Worm (Caenorhabditis elegans) whole organism, late embryonic: ENCODE measurements around the gene grsp-2.
"Not testable (repeated sequence)": the region's sequence is repeated elsewhere in the genome, so short reads cannot be mapped to it uniquely, and the experiment has no call there.

Experiments
- F13H6.1 ChIP-seq: sonication (generic microtip); optimal IDR thresholded peaks from 2 replicates; lab custom pipeline; 2016; ENCODE audit warnings: missing genetic modification characterization, missing compliant biosample characterization
- K09A11.1 ChIP-seq: sonication (generic microtip); optimal IDR thresholded peaks from 2 replicates; lab custom pipeline; 2017; ENCODE audit warnings: antibody characterized with exemption, mild to moderate bottlenecking, missing genetic modification characterization, missing compliant biosample characterization; ENCODE audit not compliant: insufficient read depth
- T23F11.4 ChIP-seq: fragments of 200-800 bp; sonication (Bioruptor generic); optimal IDR thresholded peaks from 2 replicates; lab custom pipeline; 2018; ENCODE audit warnings: mild to moderate bottlenecking, missing genetic modification characterization, missing compliant biosample characterization
- ceh-22 ChIP-seq: sonication (generic microtip); optimal IDR thresholded peaks from 2 replicates; lab custom pipeline; 2017; ENCODE audit warnings: missing biosample characterization, missing genetic modification characterization
- ceh-24 ChIP-seq: sonication (generic microtip); optimal IDR thresholded peaks from 2 replicates; lab custom pipeline; 2016; ENCODE audit warnings: mild to moderate bottlenecking, missing genetic modification characterization, missing compliant biosample characterization
- ceh-30 ChIP-seq: fragments of 150-350 bp; optimal IDR thresholded peaks from 2 replicates; lab custom pipeline; 2014; ENCODE audit warnings: missing biosample characterization, missing genetic modification characterization
- ceh-31 ChIP-seq: sonication (generic microtip); optimal IDR thresholded peaks from 2 replicates; lab custom pipeline; 2016; ENCODE audit warnings: missing genetic modification characterization, missing compliant biosample characterization
- ceh-34 ChIP-seq: sonication (generic microtip); optimal IDR thresholded peaks from 2 replicates; lab custom pipeline; 2016; ENCODE audit warnings: mild to moderate bottlenecking, missing genetic modification characterization, missing compliant biosample characterization
- ceh-48 ChIP-seq: sonication (generic microtip); optimal IDR thresholded peaks from 2 replicates; lab custom pipeline; 2016; ENCODE audit warnings: missing genetic modification characterization, inconsistent platforms, missing compliant biosample characterization
- elt-2 ChIP-seq: sonication (generic microtip); optimal IDR thresholded peaks from 2 replicates; lab custom pipeline; 2016; ENCODE audit warnings: missing genetic modification reagents, missing genetic modification characterization, missing compliant biosample characterization
- ets-4 ChIP-seq: sonication (generic microtip); optimal IDR thresholded peaks from 2 replicates; lab custom pipeline; 2016; ENCODE audit warnings: missing genetic modification characterization, missing compliant biosample characterization
- fax-1 ChIP-seq: sonication (generic microtip); optimal IDR thresholded peaks from 2 replicates; lab custom pipeline; 2016; ENCODE audit warnings: missing genotype, missing genetic modification characterization, missing compliant biosample characterization
- fkh-10 ChIP-seq: fragments of 150-350 bp; optimal IDR thresholded peaks from 2 replicates; lab custom pipeline; 2014; ENCODE audit warnings: missing biosample characterization, missing genetic modification reagents, missing genetic modification characterization
- fkh-6 ChIP-seq: sonication (generic microtip); optimal IDR thresholded peaks from 2 replicates; lab custom pipeline; 2016; ENCODE audit warnings: missing genetic modification characterization, missing compliant biosample characterization
- hlh-30 ChIP-seq: sonication (generic microtip); optimal IDR thresholded peaks from 2 replicates; lab custom pipeline; 2017; ENCODE audit warnings: antibody characterized with exemption, missing genetic modification characterization, missing compliant biosample characterization; ENCODE audit not compliant: insufficient read depth
- hlh-8 ChIP-seq: sonication (generic microtip); optimal IDR thresholded peaks from 2 replicates; lab custom pipeline; 2016; ENCODE audit warnings: missing genotype, missing genetic modification characterization, missing compliant biosample characterization
- lin-11 ChIP-seq: fragments of 200-800 bp; sonication (Bioruptor generic); optimal IDR thresholded peaks from 2 replicates; lab custom pipeline; 2018; ENCODE audit warnings: mild to moderate bottlenecking, missing genetic modification characterization, missing compliant biosample characterization
- mec-3 ChIP-seq: sonication (generic microtip); optimal IDR thresholded peaks from 2 replicates; lab custom pipeline; 2016; ENCODE audit warnings: borderline replicate concordance, missing genetic modification characterization, missing compliant biosample characterization
- nfya-1 ChIP-seq: sonication (generic microtip); optimal IDR thresholded peaks from 2 replicates; lab custom pipeline; 2017; ENCODE audit warnings: missing genetic modification characterization, mild to moderate bottlenecking, missing compliant biosample characterization, antibody characterized with exemption, moderate library complexity
- nhr-11 ChIP-seq: fragments of 150-350 bp; optimal IDR thresholded peaks from 2 replicates; lab custom pipeline; 2014; ENCODE audit warnings: missing biosample characterization, missing genetic modification characterization
- nhr-232 ChIP-seq: sonication (generic microtip); optimal IDR thresholded peaks from 2 replicates; lab custom pipeline; 2016; ENCODE audit warnings: missing genetic modification characterization, missing compliant biosample characterization
- pag-3 ChIP-seq: sonication (generic microtip); optimal IDR thresholded peaks from 2 replicates; lab custom pipeline; 2016; ENCODE audit warnings: missing compliant biosample characterization, missing genetic modification characterization, borderline replicate concordance
- pax-1 ChIP-seq: fragments of 150-350 bp; optimal IDR thresholded peaks from 2 replicates; lab custom pipeline; 2014; ENCODE audit warnings: missing biosample characterization, missing genetic modification characterization
- pros-1 ChIP-seq: fragments of 150-350 bp; optimal IDR thresholded peaks from 2 replicates; lab custom pipeline; 2014; ENCODE audit warnings: missing biosample characterization, missing genetic modification reagents, missing genetic modification characterization
- ref-2 ChIP-seq: sonication (generic microtip); optimal IDR thresholded peaks from 2 replicates; lab custom pipeline; 2016; ENCODE audit warnings: missing genetic modification characterization, missing compliant biosample characterization
- rnt-1 ChIP-seq: sonication (generic microtip); optimal IDR thresholded peaks from 2 replicates; lab custom pipeline; 2016; ENCODE audit warnings: missing genetic modification characterization, missing compliant biosample characterization
- sox-4 ChIP-seq: sonication (generic microtip); optimal IDR thresholded peaks from 2 replicates; lab custom pipeline; 2017; ENCODE audit warnings: mild to moderate bottlenecking, missing genetic modification characterization, inconsistent platforms, missing compliant biosample characterization
- syd-9 ChIP-seq: sonication (generic microtip); optimal IDR thresholded peaks from 2 replicates; lab custom pipeline; 2016; ENCODE audit warnings: mild to moderate bottlenecking, missing genetic modification characterization, moderate library complexity, missing compliant biosample characterization
- tbx-2 ChIP-seq: sonication (generic microtip); optimal IDR thresholded peaks from 2 replicates; lab custom pipeline; 2016; ENCODE audit warnings: missing genetic modification characterization, missing compliant biosample characterization
- tbx-7 ChIP-seq: sonication (generic microtip); optimal IDR thresholded peaks from 2 replicates; lab custom pipeline; 2016; ENCODE audit warnings: missing genotype, missing genetic modification characterization, missing compliant biosample characterization
- unc-3 ChIP-seq, 2 experiments: fragments of 200-800 bp in 1 of 2; sonication (Bioruptor generic) in 1 of 2; sonication (generic microtip) in 1 of 2; conservative IDR thresholded peaks in 1 of 2; optimal IDR thresholded peaks in 1 of 2; 2 replicates each; pipeline versions ENCODE4 v1.3.6 to Lab custom; 2016 to 2022; ENCODE audit warnings: missing compliant biosample characterization in 2 of 2, missing genetic modification characterization in 2 of 2, missing genetic modification reagents in 1 of 2
- unc-55 ChIP-seq: sonication (generic microtip); optimal IDR thresholded peaks from 2 replicates; lab custom pipeline; 2017; ENCODE audit warnings: missing biosample characterization, missing genetic modification reagents, missing genetic modification characterization
- unc-86 ChIP-seq: sonication (generic microtip); optimal IDR thresholded peaks from 2 replicates; lab custom pipeline; 2016; ENCODE audit warnings: missing genetic modification characterization, missing compliant biosample characterization
- ztf-16 ChIP-seq: sonication (generic microtip); optimal IDR thresholded peaks from 2 replicates; lab custom pipeline; 2017; ENCODE audit warnings: missing genetic modification characterization, missing compliant biosample characterization

Gene grsp-2

ce11 chrIV:8782172-8782571 is 34.0 kb upstream of the grsp-2 start (continued):
- no peak for TF ChIP-seq nhr-232 (tag; lab: Kevin White, UChicago)
- TF ChIP-seq ceh-22 = peak; percentile 73
- TF ChIP-seq elt-2 (tag; lab: Kevin White, UChicago) = peak; percentile 44
- TF ChIP-seq fax-1 (tag; lab: Kevin White, UChicago) = peak; percentile 27
- TF ChIP-seq rnt-1 (tag; lab: Kevin White, UChicago) = peak; percentile 79
- peak; percentile 94 for TF ChIP-seq ceh-31 (tag; lab: Kevin White, UChicago)
- TF ChIP-seq hlh-8 (tag; lab: Kevin White, UChicago) = peak; percentile 68
- no peak for TF ChIP-seq K09A11.1
- peak; percentile 91 for TF ChIP-seq nfya-1 (tag; lab: Kevin White, UChicago)
- peak; percentile 19 for TF ChIP-seq ztf-16 (tag; lab: Kevin White, UChicago)
- TF ChIP-seq unc-3 (GFP tag; conservative IDR thresholded peaks at IDR 0.05; lab: Robert Waterston, UW) = no peak
- TF ChIP-seq unc-3 (tag; optimal IDR thresholded peaks at IDR 0.05; lab: Kevin White, UChicago) = peak; percentile 41
- TF ChIP-seq hlh-30 = peak; percentile 91
- peak; percentile 90 for TF ChIP-seq tbx-2 (tag; lab: Kevin White, UChicago)
- TF ChIP-seq T23F11.4 (GFP tag; lab: Kevin White, UChicago) = peak; percentile 2
- TF ChIP-seq ceh-24 (tag; lab: Kevin White, UChicago) = no peak
- TF ChIP-seq unc-86 (tag; lab: Kevin White, UChicago) = peak; percentile 17
- TF ChIP-seq pag-3 (tag; lab: Kevin White, UChicago) = no peak
- no peak for TF ChIP-seq mec-3
- peak; percentile 31 for TF ChIP-seq pax-1
- peak; percentile 38 for TF ChIP-seq ets-4
- peak; percentile 97 for TF ChIP-seq ref-2 (tag; lab: Kevin White, UChicago)
- TF ChIP-seq syd-9 (tag; lab: Kevin White, UChicago) = peak; percentile 47

- TF ChIP-seq ceh-48 = peak; percentile 33
- no peak for TF ChIP-seq fkh-6
- no peak for TF ChIP-seq pag-3 (tag; lab: Kevin White, UChicago)
Observed at ce11 chrIV:8784855-8785327, 31.2 kb upstream of the grsp-2 start, which contains the start of gene C33D9.13. C33D9.13 (minus strand) TSS chrIV:8785277.

- TF ChIP-seq unc-55 = peak; percentile 6
- no peak for TF ChIP-seq rnt-1 (tag; lab: Kevin White, UChicago)
- TF ChIP-seq syd-9 (tag; lab: Kevin White, UChicago) = no peak
- no peak for TF ChIP-seq ceh-48
- no peak for TF ChIP-seq elt-2 (tag; lab: Kevin White, UChicago)
- TF ChIP-seq, all 69 proteins: peak for 1
Observed at ce11 chrIV:8786654-8787053, 29.5 kb upstream of the grsp-2 start, which contains the start of gene C33D9.8. C33D9.8 (minus strand) TSS chrIV:8786752.

ce11 chrIV:8788048-8788447 is 28.1 kb upstream of the grsp-2 start, which contains the start of gene C33D9.10:
C33D9.10 (minus strand) TSS chrIV:8788148.
- TF ChIP-seq ceh-30 (tag; lab: Kevin White, UChicago); fkh-10 (GFP tag; lab: Kevin White, UChicago); F13H6.1 (tag; lab: Kevin White, UChicago): not testable (repeated sequence)
- TF ChIP-seq, all 69 proteins: peak for 0; not testable (repeated sequence) for 69

- TF ChIP-seq lin-11 (tag; lab: Kevin White, UChicago) (no peak), sox-4 (tag; lab: Kevin White, UChicago) (no peak), ets-4 (no peak), ceh-34 (tag; lab: Kevin White, UChicago) (no peak), tbx-7 (no peak), pros-1 (tag; lab: Kevin White, UChicago) (no peak), fkh-6 (no peak), nhr-11 (tag; lab: Kevin White, UChicago) (no peak)
Observed at ce11 chrIV:8790144-8790543, 26.0 kb upstream of the grsp-2 start, which contains the start of gene sru-35. sru-35 (minus strand) TSS chrIV:8790244.
